Fruit fly (Drosophila melanogaster): Measurements from ENCODE around the gene scf.

The scf gene

DNA sequence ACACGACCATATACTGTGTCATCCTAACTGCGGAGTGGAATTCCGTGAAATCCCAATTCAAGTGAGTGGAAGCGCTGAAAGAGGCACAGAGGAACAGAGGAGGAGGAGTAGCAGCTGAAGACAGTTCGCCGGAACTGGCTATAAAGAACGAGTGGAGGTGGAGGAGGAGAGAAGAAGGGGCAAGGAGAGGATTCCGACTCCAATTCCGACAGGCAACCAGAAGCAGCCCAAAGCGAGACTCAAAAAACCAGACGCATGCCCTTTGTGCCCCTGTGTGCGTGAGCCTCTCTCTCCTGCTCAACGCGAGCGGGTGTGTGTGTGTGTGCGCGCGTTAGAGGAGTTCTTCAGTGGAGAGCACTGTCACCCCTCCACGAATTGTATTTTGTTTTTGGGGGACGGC, 50.9 kb downstream of the scf start:
- TF ChIP-seq yki (optimal IDR thresholded peaks at IDR 0.05) (no peak), Hr39 (optimal IDR thresholded peaks at IDR 0.05) (peak; percentile 44), Ets65A (GFP tag) (peak; percentile 68), insv (GFP tag; optimal IDR thresholded peaks at IDR 0.05) (no peak), nom (GFP tag; optimal IDR thresholded peaks at IDR 0.05) (no peak), pzg (GFP tag; optimal IDR thresholded peaks at IDR 0.05) (no peak), Dbx (GFP tag; IDR thresholded peaks at IDR 0.05) (no peak), ato (GFP tag; IDR thresholded peaks at IDR 0.05; ENCODE audit: partially characterized antibody) (no peak), sr (GFP tag; IDR thresholded peaks at IDR 0.05) (no peak), CG15514 (GFP tag; optimal IDR thresholded peaks at IDR 0.05) (peak; percentile 15), row (GFP tag; IDR thresholded peaks at IDR 0.05) (no peak), unpg (GFP tag; optimal IDR thresholded peaks at IDR 0.05) (no peak), slp2 (GFP tag; optimal IDR thresholded peaks at IDR 0.05) (no peak), CG13894 (tag; optimal IDR thresholded peaks at IDR 0.05) (no peak), pnt (GFP tag; optimal IDR thresholded peaks at IDR 0.05) (no peak), Gug (GFP tag; IDR thresholded peaks at IDR 0.05) (no peak), ems (GFP tag; optimal IDR thresholded peaks at IDR 0.05) (no peak), Vsx1 (GFP tag; optimal IDR thresholded peaks at IDR 0.05) (no peak), Stat92E (GFP tag; optimal IDR thresholded peaks at IDR 0.05) (peak in 1 of 3 experiments; percentile 84), pho (GFP tag; optimal IDR thresholded peaks at IDR 0.05) (no peak), lilli (GFP tag; optimal IDR thresholded peaks at IDR 0.05) (no peak), CG30020 (tag; optimal IDR thresholded peaks at IDR 0.05) (no peak), CG1832 (GFP tag; optimal IDR thresholded peaks at IDR 0.05) (no peak), NfI (GFP tag; optimal IDR thresholded peaks at IDR 0.05) (no peak), CG14710 (tag; optimal IDR thresholded peaks at IDR 0.05) (no peak), chinmo (GFP tag; IDR thresholded peaks at IDR 0.05; ENCODE audit: partially characterized antibody) (0 out of 4 replicates have a peak, but pooled peaks have one; percentile 37), Doc3 (GFP tag; IDR thresholded peaks at IDR 0.05; ENCODE audit: partially characterized antibody) (no peak), usp (GFP tag; optimal IDR thresholded peaks at IDR 0.05) (no peak), cato (GFP tag; optimal IDR thresholded peaks at IDR 0.05; ENCODE audit: borderline replicate concordance) (no peak), cg (GFP tag; optimal IDR thresholded peaks at IDR 0.05) (no peak), Fer2 (tag; optimal IDR thresholded peaks at IDR 0.05) (no peak), CG3838 (GFP tag; optimal IDR thresholded peaks at IDR 0.05) (no peak), Hmr (GFP tag; optimal IDR thresholded peaks at IDR 0.05) (no peak), Deaf1 (tag; optimal IDR thresholded peaks at IDR 0.05) (peak; percentile 39), CG15073 (GFP tag; optimal IDR thresholded peaks at IDR 0.05) (no peak), cad (GFP tag; optimal IDR thresholded peaks at IDR 0.05) (no peak), HLH4C (GFP tag; IDR thresholded peaks at IDR 0.05; ENCODE audit: partially characterized antibody) (0 out of 3 replicates have a peak, but pooled peaks have one; percentile 12), Aef1 (GFP tag; IDR thresholded peaks at IDR 0.05) (no peak), CG8478 (optimal IDR thresholded peaks at IDR 0.05) (no peak), gce (GFP tag; IDR thresholded peaks at IDR 0.05) (no peak), CG2889 (GFP tag; IDR thresholded peaks at IDR 0.05) (no peak), pfk (GFP tag; optimal IDR thresholded peaks at IDR 0.05) (no peak), crol (GFP tag; IDR thresholded peaks at IDR 0.05) (peak; percentile 82), Awh (GFP tag; IDR thresholded peaks at IDR 0.05) (no peak), toy (GFP tag; IDR thresholded peaks at IDR 0.05) (no peak), ham (GFP tag; IDR thresholded peaks at IDR 0.05) (no peak), sim (GFP tag; IDR thresholded peaks at IDR 0.05) (no peak), Camta (GFP tag; optimal IDR thresholded peaks at IDR 0.05) (no peak), sens-2 (GFP tag; IDR thresholded peaks at IDR 0.05) (no peak), Trl (optimal IDR thresholded peaks at IDR 0.05) (peak; percentile 57 to 65), Trl (GFP tag; optimal IDR thresholded peaks at IDR 0.05) (no peak), ara (GFP tag; IDR thresholded peaks at IDR 0.05) (no peak), odd (GFP tag; optimal IDR thresholded peaks at IDR 0.05) (no peak)
